Fruit fly (Drosophila melanogaster) whole organism, embryonic: Measurements from ENCODE around the gene Epp.

Source experiments
- Asciz ChIP-seq: fragments of 200-800 bp; sonication (Bioruptor generic); optimal IDR thresholded peaks from 2 replicates; lab custom pipeline; 2017; ENCODE audit warnings: missing biosample characterization, mild to moderate bottlenecking, missing genetic modification characterization, missing genetic modification reagents
- Atf3 ChIP-seq: fragments of 200-800 bp; sonication (Bioruptor generic); optimal IDR thresholded peaks from 3 replicates; lab custom pipeline; 2016; ENCODE audit warnings: missing biosample characterization, missing genetic modification characterization
- C15 ChIP-seq: fragments of 200-800 bp; sonication (Bioruptor generic); IDR thresholded peaks from 3 replicates; pipeline ENCODE4 v1.3.6; 2022; ENCODE audit warnings: missing biosample characterization, missing genetic modification characterization
- CG10979 ChIP-seq: fragments of 200-800 bp; sonication (Bioruptor generic); optimal IDR thresholded peaks from 2 replicates; lab custom pipeline; 2018; ENCODE audit warnings: missing biosample characterization, mild to moderate bottlenecking, missing genetic modification characterization, moderate library complexity
- CG13287 ChIP-seq: fragments of 200-800 bp; sonication (Bioruptor generic); IDR thresholded peaks from 2 replicates; pipeline ENCODE4 v1.3.6; 2022; ENCODE audit warnings: missing biosample characterization, missing genetic modification characterization; ENCODE audit not compliant: partially characterized antibody
- CG14667 ChIP-seq: fragments of 200-800 bp; sonication (Bioruptor generic); IDR thresholded peaks from 2 replicates; pipeline ENCODE4 v1.3.6; 2022; ENCODE audit warnings: missing biosample characterization, missing genetic modification characterization
- CG14710 ChIP-seq: fragments of 200-800 bp; sonication (Bioruptor generic); optimal IDR thresholded peaks from 3 replicates; lab custom pipeline; 2019; ENCODE audit warnings: missing biosample characterization, mild to moderate bottlenecking, missing genetic modification characterization, moderate library complexity
- CG14860 ChIP-seq: fragments of 200-800 bp; sonication (Bioruptor generic); IDR thresholded peaks from 3 replicates; pipeline ENCODE4 v1.3.6; 2022; ENCODE audit warnings: missing biosample characterization, missing genetic modification characterization; ENCODE audit not compliant: partially characterized antibody
- CG14965 ChIP-seq: fragments of 200-800 bp; sonication (Bioruptor generic); optimal IDR thresholded peaks from 2 replicates; lab custom pipeline; 2016; ENCODE audit warnings: missing biosample characterization, missing genetic modification characterization, borderline replicate concordance
- CG1602 ChIP-seq: fragments of 200-800 bp; sonication (Bioruptor generic); optimal IDR thresholded peaks from 3 replicates; lab custom pipeline; 2016; ENCODE audit warnings: missing biosample characterization, missing genetic modification characterization
- CG16813 ChIP-seq: fragments of 200-800 bp; sonication (Bioruptor generic); IDR thresholded peaks from 3 replicates; pipeline ENCODE4 v1.3.6; 2022; ENCODE audit warnings: missing biosample characterization, missing genetic modification characterization; ENCODE audit not compliant: partially characterized antibody
- CG18262 ChIP-seq: fragments of 200-800 bp; optimal IDR thresholded peaks from 3 replicates; lab custom pipeline; 2019; ENCODE audit warnings: missing biosample characterization, mild to moderate bottlenecking, missing genetic modification characterization, moderate library complexity
- CG34224 ChIP-seq: fragments of 200-800 bp; sonication (Bioruptor generic); IDR thresholded peaks from 3 replicates; pipeline ENCODE4 v1.3.6; 2022; ENCODE audit warnings: missing biosample characterization, missing genetic modification characterization; ENCODE audit not compliant: partially characterized antibody
- CG34376 ChIP-seq: fragments of 200-800 bp; sonication (Bioruptor generic); optimal IDR thresholded peaks from 2 replicates; lab custom pipeline; 2018; ENCODE audit warnings: missing biosample characterization, mild to moderate bottlenecking, missing genetic modification characterization
- CG5180 ChIP-seq: fragments of 200-800 bp; sonication (Bioruptor generic); optimal IDR thresholded peaks from 3 replicates; lab custom pipeline; 2017; ENCODE audit warnings: missing biosample characterization, missing genetic modification characterization, mild to moderate bottlenecking, moderate library complexity, missing genetic modification reagents
- CG7556 ChIP-seq: fragments of 200-800 bp; sonication (Bioruptor generic); optimal IDR thresholded peaks from 2 replicates; lab custom pipeline; 2017; ENCODE audit warnings: missing biosample characterization, mild to moderate bottlenecking, missing genetic modification characterization
- CG7928 ChIP-seq: fragments of 200-800 bp; sonication (Bioruptor generic); optimal IDR thresholded peaks from 2 replicates; lab custom pipeline; 2017; ENCODE audit warnings: missing biosample characterization, mild to moderate bottlenecking, missing genetic modification characterization
- CG8359 ChIP-seq: fragments of 200-800 bp; sonication (Bioruptor generic); optimal IDR thresholded peaks from 2 replicates; lab custom pipeline; 2017; ENCODE audit warnings: missing biosample characterization, mild to moderate bottlenecking, missing genetic modification characterization, borderline replicate concordance
- CG8388 ChIP-seq: fragments of 200-800 bp; sonication (Bioruptor generic); optimal IDR thresholded peaks from 2 replicates; lab custom pipeline; 2019; ENCODE audit warnings: missing biosample characterization, mild to moderate bottlenecking, missing genetic modification characterization, moderate library complexity
- CG8944 ChIP-seq: fragments of 200-800 bp; sonication (Bioruptor generic); optimal IDR thresholded peaks from 3 replicates; lab custom pipeline; 2016; ENCODE audit warnings: missing biosample characterization, missing genetic modification characterization
- CG9727 ChIP-seq: fragments of 200-800 bp; sonication (Bioruptor generic); optimal IDR thresholded peaks from 3 replicates; lab custom pipeline; 2017; ENCODE audit warnings: missing biosample characterization, mild to moderate bottlenecking, missing genetic modification characterization
- CrebB ChIP-seq: fragments of 200-800 bp; sonication (Bioruptor generic); optimal IDR thresholded peaks from 3 replicates; lab custom pipeline; 2018; ENCODE audit warnings: missing biosample characterization, mild to moderate bottlenecking, missing genetic modification characterization
- D19A ChIP-seq: fragments of 200-800 bp; optimal IDR thresholded peaks from 3 replicates; lab custom pipeline; 2019; ENCODE audit warnings: missing biosample characterization, mild to moderate bottlenecking, missing genetic modification characterization, moderate library complexity
- D19B ChIP-seq: fragments of 200-800 bp; sonication (Bioruptor generic); optimal IDR thresholded peaks from 2 replicates; lab custom pipeline; 2017; ENCODE audit warnings: missing biosample characterization, mild to moderate bottlenecking, missing genetic modification characterization
- Dll ChIP-seq: fragments of 200-800 bp; sonication (Bioruptor generic); IDR thresholded peaks from 4 replicates; pipeline ENCODE4 v1.3.6; 2022; ENCODE audit warnings: missing biosample characterization, missing genetic modification characterization; ENCODE audit not compliant: partially characterized antibody
- GATAe ChIP-seq: fragments of 200-800 bp; sonication (Bioruptor generic); conservative IDR thresholded peaks from 2 replicates; pipeline ENCODE4 v1.3.6; 2022; ENCODE audit warnings: missing biosample characterization, missing genetic modification characterization
- H15 ChIP-seq: fragments of 200-800 bp; sonication (Bioruptor generic); IDR thresholded peaks from 3 replicates; pipeline ENCODE4 v1.3.6; 2022; ENCODE audit warnings: missing biosample characterization, missing genetic modification characterization
- Hmx ChIP-seq: fragments of 200-800 bp; sonication (Bioruptor generic); optimal IDR thresholded peaks from 2 replicates; lab custom pipeline; 2016; ENCODE audit warnings: missing biosample characterization, missing genetic modification characterization
- Lim3 ChIP-seq: fragments of 200-800 bp; sonication (Bioruptor generic); IDR thresholded peaks from 2 replicates; pipeline ENCODE4 v1.3.6; 2022; ENCODE audit warnings: missing biosample characterization, missing genetic modification characterization
- NC2α ChIP-seq: fragments of 200-800 bp; sonication (Bioruptor generic); optimal IDR thresholded peaks from 2 replicates; lab custom pipeline; 2016; ENCODE audit warnings: missing biosample characterization, missing genetic modification characterization
- Spps ChIP-seq: fragments of 200-800 bp; sonication (Bioruptor generic); optimal IDR thresholded peaks from 2 replicates; lab custom pipeline; 2018; ENCODE audit warnings: missing biosample characterization, mild to moderate bottlenecking, missing genetic modification characterization
- Trl ChIP-seq, 3 experiments: fragments of >200 bp in 2 of 3; fragments of 200-800 bp in 1 of 3; sonication (Bioruptor generic) in 1 of 3; optimal IDR thresholded peaks; 2 replicates in 1 of 3; 3 replicates in 2 of 3; lab custom pipeline; 2016 to 2017; ENCODE audit warnings: missing biosample characterization in 1 of 3, missing genetic modification characterization in 1 of 3
- ab ChIP-seq: fragments of 200-800 bp; sonication (Bioruptor generic); optimal IDR thresholded peaks from 2 replicates; lab custom pipeline; 2016; ENCODE audit warnings: missing biosample characterization, missing genetic modification characterization
- ci ChIP-seq: fragments of 200-800 bp; sonication (Bioruptor generic); IDR thresholded peaks from 3 replicates; pipeline ENCODE4 v1.3.6; 2022; ENCODE audit warnings: missing biosample characterization, missing genetic modification characterization
- crp ChIP-seq, 2 experiments: fragments of 200-800 bp; sonication (Bioruptor generic); optimal IDR thresholded peaks; 2 replicates in 1 of 2; 3 replicates in 1 of 2; lab custom pipeline; 2017; ENCODE audit warnings: missing biosample characterization in 2 of 2, missing genetic modification characterization in 2 of 2, mild to moderate bottlenecking in 1 of 2, moderate library complexity in 1 of 2
- cwo ChIP-seq: fragments of 200-800 bp; sonication (Bioruptor generic); optimal IDR thresholded peaks from 3 replicates; lab custom pipeline; 2017; ENCODE audit warnings: missing biosample characterization, missing genetic modification characterization, mild to moderate bottlenecking, moderate library complexity, missing genetic modification reagents
- da ChIP-seq: fragments of 200-800 bp; sonication (Bioruptor generic); optimal IDR thresholded peaks from 2 replicates; lab custom pipeline; 2016; ENCODE audit warnings: missing biosample characterization, missing genetic modification characterization
- emc ChIP-seq: fragments of 200-800 bp; sonication (Bioruptor generic); optimal IDR thresholded peaks from 2 replicates; lab custom pipeline; 2016; ENCODE audit warnings: missing biosample characterization, missing genetic modification characterization
- eve ChIP-seq, 2 experiments: fragments of >200 bp; optimal IDR thresholded peaks; 2 replicates each; lab custom pipeline; 2017; ENCODE audit warnings: missing biosample characterization in 2 of 2, missing genetic modification characterization in 2 of 2
- fd96Cb ChIP-seq: fragments of 200-800 bp; sonication (Bioruptor generic); optimal IDR thresholded peaks from 2 replicates; lab custom pipeline; 2018; ENCODE audit warnings: missing biosample characterization, mild to moderate bottlenecking, missing genetic modification characterization, moderate library complexity
- gce ChIP-seq: fragments of 200-800 bp; sonication (Bioruptor generic); IDR thresholded peaks from 3 replicates; pipeline ENCODE4 v1.3.6; 2022; ENCODE audit warnings: missing biosample characterization, missing genetic modification characterization
- onecut ChIP-seq: fragments of 200-800 bp; sonication (Bioruptor generic); IDR thresholded peaks from 2 replicates; pipeline ENCODE4 v1.3.6; 2022; ENCODE audit warnings: missing biosample characterization, missing genetic modification characterization
- pum ChIP-seq: fragments of 200-800 bp; sonication (Bioruptor generic); optimal IDR thresholded peaks from 2 replicates; lab custom pipeline; 2016; ENCODE audit warnings: missing biosample characterization, missing genetic modification characterization
- sens-2 ChIP-seq: fragments of 200-800 bp; sonication (Bioruptor generic); IDR thresholded peaks from 2 replicates; pipeline ENCODE4 v1.3.6; 2022; ENCODE audit warnings: missing biosample characterization, missing genetic modification characterization
- sisA ChIP-seq: fragments of 200-800 bp; sonication (Bioruptor generic); IDR thresholded peaks from 2 replicates; pipeline ENCODE4 v1.3.6; 2022; ENCODE audit warnings: missing biosample characterization, missing genetic modification characterization
- trh ChIP-seq: fragments of 200-800 bp; sonication (Bioruptor generic); optimal IDR thresholded peaks from 2 replicates; lab custom pipeline; 2016; ENCODE audit warnings: missing biosample characterization, missing genetic modification characterization
- wek ChIP-seq: fragments of 200-800 bp; sonication (Bioruptor generic); optimal IDR thresholded peaks from 3 replicates; lab custom pipeline; 2018; ENCODE audit warnings: missing biosample characterization, mild to moderate bottlenecking, missing genetic modification characterization, moderate library complexity

Epp gene

dm6 chr3R:23939921-23940839, 52.5 kb downstream of the Epp start (continued):
- peak; percentile 97 for TF ChIP-seq Asciz
- no peak for TF ChIP-seq Trl (optimal IDR thresholded peaks at IDR 0.05; lab: Kevin White, UChicago)
- peak; percentile 69 for TF ChIP-seq Trl (GFP tag; optimal IDR thresholded peaks at IDR 0.05; lab: Kevin White, UChicago)
- peak; percentile 86 for TF ChIP-seq CG5180
- no peak for TF ChIP-seq ab (GFP tag; lab: Kevin White, UChicago)
- TF ChIP-seq da (GFP tag; lab: Kevin White, UChicago): no peak
- TF ChIP-seq ci: peak; percentile 89
- peak; percentile 61 for TF ChIP-seq fd96Cb (tag; lab: Kevin White, UChicago)
- TF ChIP-seq eve (GFP tag; optimal IDR thresholded peaks at IDR 0.05; lab: Kevin White, UChicago): peak in 1 of 2 experiments; percentile 75
- no peak for TF ChIP-seq sisA (GFP tag; lab: Robert Waterston, UW)
- peak; percentile 51 for TF ChIP-seq CG7928
- peak; percentile 72 for TF ChIP-seq CG34376 (GFP tag; lab: Kevin White, UChicago)
- peak; percentile 86 for TF ChIP-seq CG7556 (GFP tag; lab: Kevin White, UChicago)
- TF ChIP-seq CG10979 (tag; lab: Kevin White, UChicago): peak; percentile 57
- peak; percentile 19 for TF ChIP-seq CG8944 (GFP tag; lab: Kevin White, UChicago)
- TF ChIP-seq CG8388 (GFP tag; lab: Kevin White, UChicago): peak; percentile 51
- peak; percentile 60 for TF ChIP-seq NC2α (GFP tag; lab: Kevin White, UChicago)
- no peak for TF ChIP-seq GATAe (GFP tag; lab: Robert Waterston, UW)
- TF ChIP-seq Hmx (GFP tag; lab: Kevin White, UChicago): no peak
- no peak for TF ChIP-seq CG14860 (GFP tag; lab: Robert Waterston, UW)
- TF ChIP-seq CG13287 (GFP tag; lab: Robert Waterston, UW): no peak
- TF ChIP-seq CrebB (tag; lab: Kevin White, UChicago): peak; percentile 93
- no peak for TF ChIP-seq Dll
- TF ChIP-seq H15: peak; percentile 66
- peak; percentile 80 for TF ChIP-seq trh
- no peak for TF ChIP-seq sens-2 (GFP tag; lab: Robert Waterston, UW)
- TF ChIP-seq C15 (GFP tag; lab: Robert Waterston, UW): peak; percentile 62; the same call in 1 of the 3 replicates
- no peak for TF ChIP-seq CG16813 (GFP tag; lab: Robert Waterston, UW)
- peak; percentile 84 for TF ChIP-seq CG1602 (GFP tag; lab: Kevin White, UChicago)
- 0 out of 3 replicates have a peak, but pooled peaks have one; percentile 21 for TF ChIP-seq CG34224 (GFP tag; lab: Robert Waterston, UW)
- peak; percentile 86 for TF ChIP-seq CG9727
- TF ChIP-seq D19B (GFP tag; lab: Kevin White, UChicago): peak; percentile 48
- TF ChIP-seq CG14965 (GFP tag; lab: Kevin White, UChicago): peak; percentile 43
- no peak; the same call in 1 of the 2 replicates for TF ChIP-seq CG14667 (GFP tag; lab: Robert Waterston, UW)
- peak; percentile 89 for TF ChIP-seq gce (GFP tag; lab: Robert Waterston, UW)
- TF ChIP-seq wek (GFP tag; lab: Kevin White, UChicago): peak; percentile 93
- no peak for TF ChIP-seq Lim3 (GFP tag; lab: Robert Waterston, UW)
- TF ChIP-seq D19A (tag; lab: Kevin White, UChicago): peak; percentile 64
- TF ChIP-seq CG14710 (tag; lab: Kevin White, UChicago): peak; percentile 86
- TF ChIP-seq Spps (tag; lab: Kevin White, UChicago): peak; percentile 75
- peak; percentile 47 for TF ChIP-seq pum (GFP tag; lab: Kevin White, UChicago)
- TF ChIP-seq cwo (GFP tag; lab: Kevin White, UChicago): peak; percentile 40
- peak in 1 of 2 experiments; percentile 2 for TF ChIP-seq crp (GFP tag; optimal IDR thresholded peaks at IDR 0.05; lab: Kevin White, UChicago)
- TF ChIP-seq Atf3 (GFP tag; lab: Kevin White, UChicago): peak; percentile 39
- peak; percentile 76 for TF ChIP-seq CG18262 (tag; lab: Kevin White, UChicago)
- TF ChIP-seq CG8359: peak; percentile 80
- TF ChIP-seq emc (GFP tag; lab: Kevin White, UChicago): no peak
- peak; percentile 84 for TF ChIP-seq onecut (GFP tag; lab: Robert Waterston, UW)
